Fruit fly (Drosophila melanogaster) whole organism, pupa: ENCODE results near the gene slp1.
A peak's percentile ranks its signal among the peaks of the same experiment; 100 is the strongest.

Experiments
- CG10348 ChIP-seq: fragments of 200-800 bp; sonication (Bioruptor generic); IDR thresholded peaks from 2 replicates; pipeline ENCODE4 v1.3.6; 2022; ENCODE audit warnings: missing biosample characterization, missing genetic modification characterization
- CG12605 ChIP-seq: fragments of 200-800 bp; sonication (Bioruptor generic); IDR thresholded peaks from 2 replicates; pipeline ENCODE4 v1.3.6; 2022; ENCODE audit warnings: missing biosample characterization, missing genetic modification characterization
- CG13204 ChIP-seq: fragments of 200-800 bp; sonication (Bioruptor generic); optimal IDR thresholded peaks from 2 replicates; lab custom pipeline; 2018; ENCODE audit warnings: missing biosample characterization, mild to moderate bottlenecking, missing genetic modification characterization, moderate library complexity
- CG14655 ChIP-seq: fragments of 200-800 bp; sonication (Bioruptor generic); optimal IDR thresholded peaks from 3 replicates; lab custom pipeline; 2017; ENCODE audit warnings: mild to moderate bottlenecking, missing biosample characterization, missing genetic modification reagents, missing genetic modification characterization
- CG15710 ChIP-seq: fragments of 200-800 bp; sonication (Bioruptor generic); optimal IDR thresholded peaks from 2 replicates; lab custom pipeline; 2018; ENCODE audit warnings: missing biosample characterization, mild to moderate bottlenecking, missing genetic modification characterization, moderate library complexity
- CG17806 ChIP-seq: fragments of 200-800 bp; sonication (Bioruptor generic); optimal IDR thresholded peaks from 2 replicates; lab custom pipeline; 2018; ENCODE audit warnings: missing biosample characterization, mild to moderate bottlenecking, missing genetic modification characterization, moderate library complexity
- CG32121 ChIP-seq: fragments of 200-800 bp; sonication (Bioruptor generic); IDR thresholded peaks from 2 replicates; pipeline ENCODE4 v1.3.6; 2022; ENCODE audit warnings: missing biosample characterization, missing genetic modification characterization
- CG34367 ChIP-seq: fragments of 200-800 bp; sonication (Bioruptor generic); optimal IDR thresholded peaks from 2 replicates; lab custom pipeline; 2018; ENCODE audit warnings: missing biosample characterization, mild to moderate bottlenecking, missing genetic modification characterization
- CG4496 ChIP-seq: fragments of 200-800 bp; sonication (Bioruptor generic); IDR thresholded peaks from 3 replicates; pipeline ENCODE4 v1.3.6; 2022; ENCODE audit warnings: missing biosample characterization, missing genetic modification characterization
- CG8159 ChIP-seq: fragments of 200-800 bp; sonication (Bioruptor generic); optimal IDR thresholded peaks from 3 replicates; lab custom pipeline; 2018; ENCODE audit warnings: missing biosample characterization, mild to moderate bottlenecking, missing genetic modification characterization, moderate library complexity
- CG8301 ChIP-seq: fragments of 200-800 bp; sonication (Bioruptor generic); optimal IDR thresholded peaks from 2 replicates; lab custom pipeline; 2018; ENCODE audit warnings: missing biosample characterization, mild to moderate bottlenecking, missing genetic modification characterization
- CG9948 ChIP-seq: fragments of 200-800 bp; sonication (Bioruptor generic); optimal IDR thresholded peaks from 2 replicates; lab custom pipeline; 2018; ENCODE audit warnings: missing biosample characterization, mild to moderate bottlenecking, missing genetic modification characterization, moderate library complexity
- D1 ChIP-seq: fragments of 200-800 bp; sonication (Bioruptor generic); optimal IDR thresholded peaks from 2 replicates; lab custom pipeline; 2018; ENCODE audit warnings: missing biosample characterization, mild to moderate bottlenecking, missing genetic modification characterization, moderate library complexity
- EcR ChIP-seq: fragments of 200-800 bp; sonication (Bioruptor generic); optimal IDR thresholded peaks from 3 replicates; lab custom pipeline; 2019; ENCODE audit warnings: missing biosample characterization, missing genetic modification characterization, mild to moderate bottlenecking, moderate library complexity, missing genetic modification reagents
- Ets98B ChIP-seq: fragments of 200-800 bp; sonication (Bioruptor generic); IDR thresholded peaks from 2 replicates; pipeline ENCODE4 v1.3.6; 2022; ENCODE audit warnings: missing biosample characterization, missing genetic modification characterization
- Pif1A ChIP-seq: fragments of 200-800 bp; sonication (Bioruptor generic); optimal IDR thresholded peaks from 3 replicates; lab custom pipeline; 2016; ENCODE audit warnings: missing biosample characterization, missing genetic modification characterization
- Pif1B ChIP-seq: fragments of 200-800 bp; sonication (Bioruptor generic); optimal IDR thresholded peaks from 3 replicates; lab custom pipeline; 2016; ENCODE audit warnings: missing biosample characterization, missing genetic modification characterization
- Snoo ChIP-seq: fragments of 200-800 bp; sonication (Bioruptor generic); optimal IDR thresholded peaks from 3 replicates; lab custom pipeline; 2017; ENCODE audit warnings: missing biosample characterization, mild to moderate bottlenecking, missing genetic modification characterization, inconsistent platforms
- fd96Ca ChIP-seq: fragments of 200-800 bp; sonication (Bioruptor generic); IDR thresholded peaks from 3 replicates; pipeline ENCODE4 v1.3.6; 2022; ENCODE audit warnings: missing biosample characterization, missing genetic modification characterization
- gl ChIP-seq: fragments of 200-800 bp; sonication (Bioruptor generic); optimal IDR thresholded peaks from 2 replicates; lab custom pipeline; 2018; ENCODE audit warnings: missing biosample characterization, mild to moderate bottlenecking, missing genetic modification characterization
- rn ChIP-seq: fragments of 200-800 bp; sonication (Bioruptor generic); IDR thresholded peaks from 2 replicates; pipeline ENCODE4 v1.3.6; 2022; ENCODE audit warnings: missing biosample characterization, missing genetic modification characterization

slp1 gene

DNA sequence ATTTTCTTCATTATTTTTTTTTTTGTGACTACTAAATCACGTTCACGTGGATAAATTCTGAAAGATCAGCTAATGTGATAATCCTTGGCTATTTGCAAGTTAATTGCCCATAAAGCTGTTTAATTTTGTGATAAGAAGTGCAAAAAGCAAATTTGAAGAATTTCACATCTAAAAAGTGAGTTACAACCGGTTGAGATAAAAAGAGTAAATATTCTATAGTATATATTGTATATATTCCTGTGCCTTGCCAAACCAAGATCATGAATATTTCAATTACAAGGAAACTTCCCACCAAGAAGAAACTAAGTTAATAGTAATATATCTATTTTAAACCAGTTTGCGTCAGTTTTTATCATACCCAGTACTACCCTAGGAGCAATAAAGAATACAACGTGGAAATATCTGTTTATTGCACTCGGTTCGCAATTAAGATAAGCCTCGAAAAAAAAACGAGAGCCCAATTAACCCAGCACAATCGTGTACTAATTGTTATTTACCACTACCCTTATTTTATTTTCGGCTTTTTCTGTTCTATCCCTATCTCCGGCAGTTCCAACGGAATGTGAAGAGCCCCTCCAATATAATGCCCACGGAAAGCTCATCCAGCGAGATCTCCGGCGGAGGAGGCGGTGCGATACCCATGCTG lies 46.2 kb upstream of the slp1 start:
- peak; percentile 4 for TF ChIP-seq CG14655 (GFP tag; lab: Kevin White, UChicago)
- peak; percentile 8 for TF ChIP-seq CG9948 (tag; lab: Kevin White, UChicago)
- no peak for TF ChIP-seq Pif1B (GFP tag; lab: Kevin White, UChicago)

DNA sequence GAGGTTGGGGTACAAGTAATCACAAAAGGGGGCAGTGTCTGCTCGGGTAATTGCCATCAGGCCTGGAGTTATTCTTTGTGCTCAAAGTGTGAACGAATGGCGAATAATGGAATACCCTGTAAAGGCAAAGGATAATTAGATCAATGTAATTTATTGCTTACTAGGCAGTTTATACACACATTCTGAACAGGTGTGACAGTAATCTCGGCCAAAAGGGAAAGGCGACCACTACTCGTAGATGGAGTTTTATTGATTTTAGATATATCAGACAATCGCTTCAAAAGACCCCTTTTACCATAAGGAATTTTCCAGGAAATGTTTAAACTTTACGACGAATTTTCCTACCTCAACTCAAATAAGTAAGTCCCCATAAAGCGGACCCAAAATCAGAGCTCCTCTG lies 44.9 kb upstream of the slp1 start:
- TF ChIP-seq CG8159 (tag; lab: Kevin White, UChicago) (peak; percentile 5), rn (GFP tag; lab: Robert Waterston, UW) (no peak), CG9948 (tag; lab: Kevin White, UChicago) (no peak)

DNA sequence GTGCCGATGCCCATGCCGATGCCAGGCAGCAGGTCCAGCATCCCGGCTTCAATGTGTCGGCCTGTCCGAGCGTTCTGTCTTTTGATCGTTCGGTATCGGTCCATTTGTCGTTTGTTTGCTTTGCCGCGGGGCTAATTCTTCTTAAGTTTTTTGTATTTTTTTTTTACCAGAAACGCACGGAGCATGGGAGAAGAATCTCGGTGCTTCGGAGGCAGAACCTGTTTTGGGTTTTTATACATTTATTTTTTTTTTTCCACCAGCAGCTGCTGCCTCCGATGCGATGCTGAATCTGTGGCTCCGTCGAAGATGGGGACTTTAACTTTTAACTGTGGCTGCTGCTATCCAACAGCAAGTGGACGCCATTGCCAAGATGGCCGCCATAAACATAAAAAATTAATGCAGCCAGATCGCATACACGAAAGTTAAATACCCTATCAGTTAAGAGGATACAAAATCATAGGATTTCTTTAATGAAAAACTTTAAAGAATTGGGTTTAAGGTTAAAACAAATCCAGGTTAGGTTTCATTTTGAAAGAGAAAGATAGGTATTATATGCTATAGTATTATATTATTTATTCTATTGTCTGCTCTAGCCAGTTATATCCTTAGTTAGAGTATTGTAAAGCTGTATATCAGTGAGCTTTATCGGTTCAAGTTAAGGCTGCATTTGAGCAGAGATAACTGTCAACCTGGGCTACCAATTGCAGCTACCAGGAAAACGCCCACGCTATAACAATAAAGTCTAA lies 44.2 kb upstream of the slp1 start:
- TF ChIP-seq CG12605 (GFP tag; lab: Robert Waterston, UW) (no peak), CG4496 (GFP tag; lab: Robert Waterston, UW) (peak; percentile 85), CG9948 (tag; lab: Kevin White, UChicago) (peak; percentile 70), Pif1B (GFP tag; lab: Kevin White, UChicago) (peak; percentile 30), fd96Ca (GFP tag; lab: Robert Waterston, UW) (no peak), CG8301 (tag; lab: Kevin White, UChicago) (peak; percentile 44), CG10348 (GFP tag; lab: Robert Waterston, UW) (no peak), CG15710 (peak; percentile 82), CG17806 (tag; lab: Kevin White, UChicago) (peak; percentile 42), Snoo (tag; lab: Kevin White, UChicago) (peak; percentile 47), gl (tag; lab: Kevin White, UChicago) (no peak), Pif1A (GFP tag; lab: Kevin White, UChicago) (no peak), CG14655 (GFP tag; lab: Kevin White, UChicago) (peak; percentile 51), Ets98B (GFP tag; lab: Robert Waterston, UW) (peak; percentile 60), EcR (GFP tag; lab: Kevin White, UChicago) (peak; percentile 53), D1 (tag; lab: Kevin White, UChicago) (no peak), CG34367 (tag; lab: Kevin White, UChicago) (peak; percentile 32), CG8159 (tag; lab: Kevin White, UChicago) (peak; percentile 68), CG32121 (peak; percentile 52; the same call in 1 of the 2 replicates), rn (GFP tag; lab: Robert Waterston, UW) (0 out of 2 replicates have a peak, but pooled peaks have one; percentile 22), CG13204 (GFP tag; lab: Kevin White, UChicago) (peak; percentile 30)

DNA sequence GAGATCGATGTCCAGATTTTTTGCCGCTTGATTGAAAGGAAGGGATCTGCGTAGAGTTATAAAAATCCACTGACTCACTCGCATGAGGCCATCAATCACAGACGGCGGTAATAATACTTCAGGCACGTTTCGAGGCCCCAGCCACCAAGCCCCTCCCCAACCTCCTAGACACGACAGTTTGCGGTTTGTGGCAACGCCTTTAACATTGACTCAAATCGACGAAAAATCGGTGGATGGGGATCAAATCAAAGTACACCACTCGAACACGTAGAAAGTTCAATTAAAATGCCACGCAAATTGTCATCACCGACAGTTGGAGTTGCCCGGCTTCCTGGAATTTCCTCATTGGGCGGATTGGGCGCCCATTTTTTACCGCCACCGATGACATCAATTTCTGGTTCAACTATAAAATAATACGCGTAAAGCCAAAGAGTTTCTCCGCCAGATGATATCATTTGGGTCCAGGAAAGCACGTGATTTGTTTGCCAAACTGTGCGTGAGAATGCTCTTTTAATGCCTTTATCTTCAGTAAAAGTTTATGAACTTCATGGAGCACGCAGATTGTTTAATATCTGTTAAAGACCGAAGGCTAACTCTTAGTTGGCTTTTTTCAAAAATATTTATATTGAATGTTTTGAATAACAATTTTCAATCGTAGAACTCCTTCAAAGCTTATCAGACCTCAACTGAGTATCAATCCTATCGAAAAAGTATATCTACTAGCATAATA lies 41.0 kb upstream of the slp1 start, which contains the start of gene CG31960:
Gene CG31960 (plus strand): TSS at position 680 of the 730 bp plus-strand sequence.
- TF ChIP-seq fd96Ca (GFP tag; lab: Robert Waterston, UW) (no peak), gl (tag; lab: Kevin White, UChicago) (no peak), CG9948 (tag; lab: Kevin White, UChicago) (no peak), Ets98B (GFP tag; lab: Robert Waterston, UW) (no peak), CG17806 (tag; lab: Kevin White, UChicago) (no peak), CG8301 (tag; lab: Kevin White, UChicago) (no peak)

DNA sequence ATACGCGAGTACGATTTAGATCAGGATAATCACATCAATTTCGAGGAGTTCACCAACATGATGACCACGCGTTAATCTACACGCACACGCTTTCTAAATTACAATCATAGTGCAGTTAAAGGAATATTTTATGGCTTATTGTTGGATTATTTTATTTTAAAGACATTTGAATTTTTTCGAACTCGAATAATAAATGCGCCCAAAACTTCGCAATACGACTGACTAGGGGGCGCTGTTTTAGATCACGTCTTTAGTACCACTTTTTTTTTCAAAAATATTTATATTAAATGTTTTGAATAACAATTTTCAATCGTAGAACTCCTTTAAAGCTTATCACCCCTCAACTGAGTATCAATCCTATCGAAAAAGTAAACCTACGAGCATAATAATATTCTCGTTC lies 40.1 kb upstream of the slp1 start:
- TF ChIP-seq Ets98B (GFP tag; lab: Robert Waterston, UW), result no peak
- no peak for TF ChIP-seq CG32121
- TF ChIP-seq CG10348 (GFP tag; lab: Robert Waterston, UW), result no peak
- no peak for TF ChIP-seq rn (GFP tag; lab: Robert Waterston, UW)
- no peak for TF ChIP-seq gl (tag; lab: Kevin White, UChicago)
- TF ChIP-seq CG14655 (GFP tag; lab: Kevin White, UChicago), result no peak
- TF ChIP-seq CG8301 (tag; lab: Kevin White, UChicago), result no peak
- TF ChIP-seq fd96Ca (GFP tag; lab: Robert Waterston, UW), result no peak
- TF ChIP-seq Pif1A (GFP tag; lab: Kevin White, UChicago), result no peak
- no peak for TF ChIP-seq CG12605 (GFP tag; lab: Robert Waterston, UW)
- TF ChIP-seq CG4496 (GFP tag; lab: Robert Waterston, UW), result no peak
- TF ChIP-seq D1 (tag; lab: Kevin White, UChicago), result no peak
- no peak for TF ChIP-seq CG9948 (tag; lab: Kevin White, UChicago)
- TF ChIP-seq CG13204 (GFP tag; lab: Kevin White, UChicago), result no peak
- TF ChIP-seq Pif1B (GFP tag; lab: Kevin White, UChicago), result no peak
- no peak for TF ChIP-seq CG17806 (tag; lab: Kevin White, UChicago)
